Worm (Caenorhabditis elegans): ENCODE data around the gene ZK1067.3.

ce11 chrII:9190513-9191099 lies 32.5 kb upstream of the ZK1067.3 start:
- TF ChIP-seq lin-32 (GFP tag; optimal IDR thresholded peaks at IDR 0.05) (no peak), snpc-4 (tag; optimal IDR thresholded peaks at IDR 0.05) (no peak), elt-1 (tag; optimal IDR thresholded peaks at IDR 0.05; ENCODE audit: borderline replicate concordance, insufficient read depth) (peak; percentile 71), ces-1 (GFP tag; optimal IDR thresholded peaks at IDR 0.05) (no peak), unc-39 (tag; optimal IDR thresholded peaks at IDR 0.05) (no peak), nhr-237 (tag; optimal IDR thresholded peaks at IDR 0.05) (no peak), M03D4.4 (tag; optimal IDR thresholded peaks at IDR 0.05) (no peak)
